Fruit fly (Drosophila melanogaster): Measurements from ENCODE around the gene CG31368.
A peak's percentile ranks its signal among the peaks of the same experiment; 100 is the strongest.

Gene CG31368

DNA sequence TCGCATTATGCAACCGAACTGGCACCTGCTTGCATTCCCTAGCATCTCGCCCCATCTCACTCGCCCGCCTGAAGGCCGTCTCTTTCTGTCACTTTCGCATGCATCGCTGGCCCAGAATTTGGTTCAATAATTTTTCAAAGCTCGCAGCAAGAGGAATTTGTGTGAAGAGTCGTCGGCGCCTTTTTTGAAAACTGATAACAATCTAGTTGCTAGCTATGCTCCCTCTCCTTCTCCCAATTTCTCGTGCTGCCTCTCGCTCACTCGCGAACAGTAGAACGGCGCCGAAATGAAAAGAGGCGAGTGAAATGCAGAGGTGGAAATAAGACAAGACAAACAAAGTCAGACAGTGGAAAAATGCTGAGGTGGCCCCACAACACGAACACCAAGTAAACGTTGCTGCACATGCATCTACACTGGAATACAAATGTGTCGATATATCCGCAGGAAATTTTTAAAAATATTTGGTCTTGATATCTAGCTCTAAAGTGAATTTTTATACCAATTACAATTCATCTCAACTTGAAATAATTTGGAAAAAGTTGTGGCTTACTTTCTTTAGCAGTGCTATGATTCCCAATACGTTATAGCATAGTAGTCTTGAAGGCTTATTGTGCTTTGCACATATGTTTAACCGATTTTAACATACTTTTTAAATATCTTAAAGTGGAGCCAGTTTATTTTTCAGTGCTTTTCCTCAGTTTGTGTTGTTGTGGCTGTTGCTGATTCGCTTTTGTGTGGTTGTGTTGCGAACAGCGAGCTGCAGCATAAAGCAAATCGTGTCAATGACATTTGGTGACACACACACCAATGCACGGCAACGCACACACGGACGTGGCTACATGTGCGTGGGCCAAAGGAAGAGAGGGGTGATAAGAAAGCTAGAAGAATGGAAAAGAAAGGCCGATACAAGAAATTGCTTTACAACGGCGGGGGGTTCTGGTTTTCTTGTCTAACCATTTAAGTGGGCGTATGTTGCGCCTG lies 31.4 kb upstream of the CG31368 start (continued):
- TF ChIP-seq Ssrp (tag; optimal IDR thresholded peaks at IDR 0.05), result peak; percentile 91
- peak; percentile 76 for TF ChIP-seq salm (tag; optimal IDR thresholded peaks at IDR 0.05)
- TF ChIP-seq CG33557 (GFP tag; optimal IDR thresholded peaks at IDR 0.05), result peak; percentile 85
- TF ChIP-seq CG2120 (GFP tag; optimal IDR thresholded peaks at IDR 0.05), result no peak
- peak; percentile 65 for TF ChIP-seq NC2α (GFP tag; optimal IDR thresholded peaks at IDR 0.05)
- peak; percentile 24; the same call in 1 of the 2 replicates for TF ChIP-seq Rx (GFP tag; IDR thresholded peaks at IDR 0.05)
- TF ChIP-seq nom (GFP tag; optimal IDR thresholded peaks at IDR 0.05), result peak; percentile 44
- TF ChIP-seq CG13123 (GFP tag; optimal IDR thresholded peaks at IDR 0.05), result peak; percentile 47
- TF ChIP-seq CG31388 (GFP tag; optimal IDR thresholded peaks at IDR 0.05), result peak; percentile 36
- TF ChIP-seq gce (GFP tag; IDR thresholded peaks at IDR 0.05), result 0 out of 3 replicates have a peak, but pooled peaks have one; percentile 6
- no peak for TF ChIP-seq CG3281 (GFP tag; optimal IDR thresholded peaks at IDR 0.05)
- TF ChIP-seq CG1233 (GFP tag; optimal IDR thresholded peaks at IDR 0.05), result peak; percentile 76
- TF ChIP-seq CG4854 (GFP tag; optimal IDR thresholded peaks at IDR 0.05), result peak; percentile 66
- peak; percentile 67 for TF ChIP-seq CG9727 (GFP tag; optimal IDR thresholded peaks at IDR 0.05)
- no peak for TF ChIP-seq HLH54F (GFP tag; optimal IDR thresholded peaks at IDR 0.05)
- TF ChIP-seq Awh (GFP tag; IDR thresholded peaks at IDR 0.05), result peak; percentile 60; the same call in 1 of the 2 replicates
- peak; percentile 83 for TF ChIP-seq pnt (GFP tag; optimal IDR thresholded peaks at IDR 0.05)
- TF ChIP-seq CG4424 (GFP tag; optimal IDR thresholded peaks at IDR 0.05), result peak; percentile 86
- peak; percentile 92 for TF ChIP-seq CG31441 (GFP tag; IDR thresholded peaks at IDR 0.05)
- TF ChIP-seq NC2β (GFP tag; optimal IDR thresholded peaks at IDR 0.05), result peak; percentile 75
- TF ChIP-seq CG17829 (tag; optimal IDR thresholded peaks at IDR 0.05), result peak; percentile 91
- no peak for TF ChIP-seq pho (GFP tag; optimal IDR thresholded peaks at IDR 0.05)
- TF ChIP-seq sr (GFP tag; IDR thresholded peaks at IDR 0.05), result peak; percentile 96
- peak; percentile 49 for TF ChIP-seq CG7786 (GFP tag; optimal IDR thresholded peaks at IDR 0.05)
- TF ChIP-seq chn (GFP tag; optimal IDR thresholded peaks at IDR 0.05), result peak; percentile 74
- TF ChIP-seq ac (GFP tag; optimal IDR thresholded peaks at IDR 0.05), result no peak
- TF ChIP-seq CG10147 (GFP tag; optimal IDR thresholded peaks at IDR 0.05), result peak; percentile 54
- TF ChIP-seq zen2 (GFP tag; IDR thresholded peaks at IDR 0.05; ENCODE audit: partially characterized antibody), result no peak
- peak; percentile 89 for TF ChIP-seq gsb-n (tag; optimal IDR thresholded peaks at IDR 0.05)
- TF ChIP-seq CG15514 (GFP tag; optimal IDR thresholded peaks at IDR 0.05), result no peak
- 0 out of 2 replicates have a peak, but pooled peaks have one; percentile 25 for TF ChIP-seq rib (GFP tag; IDR thresholded peaks at IDR 0.05)
- TF ChIP-seq Nf-YC (tag; optimal IDR thresholded peaks at IDR 0.05), result peak; percentile 35
- peak; percentile 47; the same call in 1 of the 2 replicates for TF ChIP-seq CG5953 (GFP tag; IDR thresholded peaks at IDR 0.05)
- TF ChIP-seq YL-1 (GFP tag; optimal IDR thresholded peaks at IDR 0.05), result peak; percentile 28
- TF ChIP-seq CG10959 (GFP tag; IDR thresholded peaks at IDR 0.05), result no peak
- no peak for TF ChIP-seq bigmax (GFP tag; optimal IDR thresholded peaks at IDR 0.05)
- peak; percentile 76 for TF ChIP-seq sd (tag; optimal IDR thresholded peaks at IDR 0.05)
- TF ChIP-seq Oli (tag; optimal IDR thresholded peaks at IDR 0.05), result peak; percentile 91
- TF ChIP-seq psq (GFP tag; optimal IDR thresholded peaks at IDR 0.05), result peak; percentile 63
- TF ChIP-seq dpn (GFP tag; optimal IDR thresholded peaks at IDR 0.05), result peak; percentile 56 to 69
- TF ChIP-seq Dll (GFP tag; IDR thresholded peaks at IDR 0.05; ENCODE audit: partially characterized antibody), result no peak
- no peak for TF ChIP-seq Adf1 (GFP tag; IDR thresholded peaks at IDR 0.05)
- no peak for TF ChIP-seq exex (tag; optimal IDR thresholded peaks at IDR 0.05)
- TF ChIP-seq Ets97D (GFP tag; optimal IDR thresholded peaks at IDR 0.05), result no peak
- no peak for TF ChIP-seq unc-4 (GFP tag; IDR thresholded peaks at IDR 0.05; ENCODE audit: partially characterized antibody)
- TF ChIP-seq Ada2b (GFP tag; IDR thresholded peaks at IDR 0.05), result 0 out of 2 replicates have a peak, but pooled peaks have one; percentile 29
- no peak for TF ChIP-seq z (GFP tag; IDR thresholded peaks at IDR 0.05)
- no peak for TF ChIP-seq Sin3A (optimal IDR thresholded peaks at IDR 0.05)

Data from whole organism, embryonic.